Fruit fly (Drosophila melanogaster): Measurements from ENCODE around the gene CG12725.

CG12725 gene

DNA sequence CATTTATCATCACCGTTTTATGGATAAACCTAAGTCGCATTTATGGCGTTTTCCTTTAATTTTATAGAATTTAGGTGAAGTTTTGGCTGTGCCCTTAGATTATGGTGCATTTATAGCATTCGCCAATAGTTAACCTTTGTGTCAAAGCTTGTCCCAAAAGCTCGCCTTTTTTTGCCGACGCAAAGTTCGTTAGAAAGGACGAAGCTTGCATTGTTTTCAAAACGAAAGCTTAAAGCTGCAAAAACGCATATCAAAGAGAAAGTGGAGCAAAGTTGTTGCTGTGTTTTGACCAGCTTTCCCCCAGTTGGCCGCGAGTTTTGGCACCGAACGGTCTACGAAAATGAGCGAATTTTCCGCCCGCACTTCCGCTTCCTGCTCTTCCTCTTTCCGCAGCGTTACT, 43.7 kb downstream of the CG12725 start, which contains the start of gene Syt12 (continued):
- TF ChIP-seq slp2 (GFP tag; optimal IDR thresholded peaks at IDR 0.05): no peak
- no peak for TF ChIP-seq onecut (GFP tag; IDR thresholded peaks at IDR 0.05)

DNA sequence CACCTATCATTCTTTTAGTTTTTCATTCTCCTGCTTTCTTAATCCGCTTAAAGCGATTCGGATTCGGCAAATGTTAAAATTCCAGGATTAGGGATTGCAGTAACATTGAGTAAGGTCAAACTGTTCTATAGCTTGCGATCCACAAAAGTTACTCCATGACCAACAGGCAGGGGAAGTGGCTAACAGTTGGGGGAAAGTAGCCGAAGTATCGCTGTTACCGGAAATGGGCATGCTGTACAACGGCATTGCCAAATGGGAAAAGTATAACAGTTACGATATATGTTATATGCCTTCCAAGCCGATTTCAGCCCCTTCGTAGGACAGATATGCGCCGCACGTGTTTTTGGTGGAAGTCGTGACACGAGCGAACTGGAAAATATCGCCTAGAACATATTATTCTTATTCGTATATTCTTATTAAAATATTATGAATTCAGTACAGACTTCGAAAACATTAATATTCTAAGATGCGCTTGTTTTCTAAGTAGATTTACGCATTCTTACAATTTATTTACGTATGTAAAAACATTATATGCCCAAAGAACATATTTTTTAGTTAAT, 44.3 kb downstream of the CG12725 start:
- no peak for TF ChIP-seq maf-S (GFP tag; optimal IDR thresholded peaks at IDR 0.05)
- no peak for TF ChIP-seq lbe (GFP tag; optimal IDR thresholded peaks at IDR 0.05)
- peak; percentile 32 for TF ChIP-seq Nf-YC (tag; optimal IDR thresholded peaks at IDR 0.05)
- TF ChIP-seq CG16779 (GFP tag; IDR thresholded peaks at IDR 0.05): no peak
- peak; percentile 18 for TF ChIP-seq stwl (tag; optimal IDR thresholded peaks at IDR 0.05)
- TF ChIP-seq Scr (GFP tag; IDR thresholded peaks at IDR 0.05; ENCODE audit: partially characterized antibody): peak; percentile 71
- peak; percentile 68 for TF ChIP-seq CG13287 (GFP tag; IDR thresholded peaks at IDR 0.05; ENCODE audit: partially characterized antibody)
- 0 out of 2 replicates have a peak, but pooled peaks have one; percentile 18 for TF ChIP-seq CG9215 (GFP tag; IDR thresholded peaks at IDR 0.05)
- no peak for TF ChIP-seq CG13296 (GFP tag; optimal IDR thresholded peaks at IDR 0.05)
- TF ChIP-seq Deaf1 (tag; optimal IDR thresholded peaks at IDR 0.05): peak; percentile 76
- TF ChIP-seq CG34224 (GFP tag; IDR thresholded peaks at IDR 0.05; ENCODE audit: partially characterized antibody): peak; percentile 25; the same call in 2 of the 3 replicates
- TF ChIP-seq CG6791 (GFP tag; IDR thresholded peaks at IDR 0.05; ENCODE audit: partially characterized antibody): peak; percentile 44; the same call in 1 of the 3 replicates
- peak; percentile 34; the same call in 1 of the 3 replicates for TF ChIP-seq Opbp (GFP tag; IDR thresholded peaks at IDR 0.05; ENCODE audit: partially characterized antibody)
- peak; percentile 32; the same call in 1 of the 2 replicates for TF ChIP-seq inv (GFP tag; IDR thresholded peaks at IDR 0.05; ENCODE audit: partially characterized antibody)
- peak; percentile 77 for TF ChIP-seq Sry-β (GFP tag; optimal IDR thresholded peaks at IDR 0.05)
- TF ChIP-seq BEAF-32 (GFP tag; optimal IDR thresholded peaks at IDR 0.05): peak; percentile 59
- TF ChIP-seq CG5180 (GFP tag; optimal IDR thresholded peaks at IDR 0.05): no peak
- TF ChIP-seq CG4820 (GFP tag; optimal IDR thresholded peaks at IDR 0.05): no peak
- TF ChIP-seq HLHmδ (GFP tag; optimal IDR thresholded peaks at IDR 0.05): peak; percentile 18
- TF ChIP-seq bbx (GFP tag; IDR thresholded peaks at IDR 0.05; ENCODE audit: partially characterized antibody): 0 out of 2 replicates have a peak, but pooled peaks have one; percentile 11
- 0 out of 3 replicates have a peak, but pooled peaks have one; percentile 53 for TF ChIP-seq ci (GFP tag; IDR thresholded peaks at IDR 0.05)
- TF ChIP-seq Dll (GFP tag; IDR thresholded peaks at IDR 0.05; ENCODE audit: partially characterized antibody): peak; percentile 81
- TF ChIP-seq CG16813 (GFP tag; IDR thresholded peaks at IDR 0.05; ENCODE audit: partially characterized antibody): peak; percentile 68
- 0 out of 3 replicates have a peak, but pooled peaks have one; percentile 47 for TF ChIP-seq CG7963 (GFP tag; IDR thresholded peaks at IDR 0.05; ENCODE audit: partially characterized antibody)
- no peak for TF ChIP-seq esg (GFP tag; conservative IDR thresholded peaks at IDR 0.05)
- 0 out of 3 replicates have a peak, but pooled peaks have one; percentile 45 for TF ChIP-seq CG14860 (GFP tag; IDR thresholded peaks at IDR 0.05; ENCODE audit: partially characterized antibody)
- TF ChIP-seq hbn (GFP tag; IDR thresholded peaks at IDR 0.05; ENCODE audit: partially characterized antibody): peak; percentile 45; the same call in 1 of the 2 replicates
- TF ChIP-seq vnd (GFP tag; IDR thresholded peaks at IDR 0.05; ENCODE audit: partially characterized antibody): peak; percentile 35; the same call in 1 of the 3 replicates
- TF ChIP-seq dan (GFP tag; IDR thresholded peaks at IDR 0.05): no peak
- TF ChIP-seq CG2129 (GFP tag; IDR thresholded peaks at IDR 0.05; ENCODE audit: partially characterized antibody): peak; percentile 37; the same call in 1 of the 2 replicates
- peak; percentile 62; the same call in 2 of the 3 replicates for TF ChIP-seq knrl (GFP tag; IDR thresholded peaks at IDR 0.05; ENCODE audit: partially characterized antibody)
- TF ChIP-seq crol (GFP tag; IDR thresholded peaks at IDR 0.05): 0 out of 2 replicates have a peak, but pooled peaks have one; percentile 1
- peak; percentile 61 for TF ChIP-seq row (GFP tag; IDR thresholded peaks at IDR 0.05)
- no peak for TF ChIP-seq CG15011 (GFP tag; optimal IDR thresholded peaks at IDR 0.05)
- peak; percentile 64 for TF ChIP-seq amos (GFP tag; IDR thresholded peaks at IDR 0.05; ENCODE audit: partially characterized antibody)
- peak; percentile 69 for TF ChIP-seq unc-4 (GFP tag; IDR thresholded peaks at IDR 0.05; ENCODE audit: partially characterized antibody)
- peak; percentile 21; the same call in 1 of the 2 replicates for TF ChIP-seq tna (GFP tag; IDR thresholded peaks at IDR 0.05; ENCODE audit: partially characterized antibody)
- TF ChIP-seq hb (GFP tag; IDR thresholded peaks at IDR 0.05; ENCODE audit: partially characterized antibody): peak; percentile 47; the same call in 1 of the 3 replicates
- TF ChIP-seq abd-A (tag; optimal IDR thresholded peaks at IDR 0.05): peak; percentile 21
- peak; percentile 51; the same call in 2 of the 3 replicates for TF ChIP-seq Doc3 (GFP tag; IDR thresholded peaks at IDR 0.05; ENCODE audit: partially characterized antibody)
- TF ChIP-seq HLH4C (GFP tag; IDR thresholded peaks at IDR 0.05; ENCODE audit: partially characterized antibody): peak; percentile 50
